Worm (Caenorhabditis elegans): ENCODE measurements around the gene vab-2.

Gene vab-2

DNA sequence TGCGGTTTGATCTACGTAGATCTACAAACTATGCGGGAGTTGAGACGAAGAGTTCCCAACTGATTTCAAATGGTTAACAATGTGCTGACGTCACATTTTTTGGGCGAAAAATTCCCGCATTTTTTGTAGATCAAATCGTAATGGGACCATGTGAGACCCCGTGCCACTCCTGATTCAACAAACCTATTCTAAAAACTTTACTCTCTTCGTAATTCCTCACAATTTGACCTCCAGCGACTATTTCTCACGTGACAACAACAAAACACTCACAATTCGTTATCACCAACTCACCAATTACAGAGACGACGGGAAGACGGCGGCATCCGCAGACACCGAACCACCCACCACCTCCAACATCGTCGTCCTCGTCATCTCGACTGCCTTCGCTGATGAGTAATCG, 22.9 kb downstream of the vab-2 start, which contains the start of gene siah-1:
TSS of gene siah-1 (plus strand) at position 301 of the 400 bp plus-strand sequence.
- TF ChIP-seq B0310.2 (tag; optimal IDR thresholded peaks at IDR 0.05) (no peak), ets-7 (tag; optimal IDR thresholded peaks at IDR 0.05) (no peak), hnd-1 (tag; optimal IDR thresholded peaks at IDR 0.05) (no peak), F13C5.2 (tag; optimal IDR thresholded peaks at IDR 0.05) (no peak), ama-1 (optimal IDR thresholded peaks at IDR 0.05) (no peak), pes-1 (GFP tag; IDR thresholded peaks at IDR 0.05) (no peak)

ce11 chrIV:3742426-3742839, 24.2 kb downstream of the vab-2 start:
- TF ChIP-seq F13C5.2 (tag; optimal IDR thresholded peaks at IDR 0.05) (peak; percentile 28), pes-1 (GFP tag; IDR thresholded peaks at IDR 0.05) (no peak), hmg-4 (GFP tag; optimal IDR thresholded peaks at IDR 0.05) (peak; percentile 73)

- TF ChIP-seq aly-1 (tag; optimal IDR thresholded peaks at IDR 0.05): no peak
- TF ChIP-seq ama-1 (optimal IDR thresholded peaks at IDR 0.05): no peak
- no peak for TF ChIP-seq ceh-36 (tag; optimal IDR thresholded peaks at IDR 0.05)
- no peak for TF ChIP-seq pes-1 (GFP tag; IDR thresholded peaks at IDR 0.05)
- TF ChIP-seq F13C5.2 (tag; optimal IDR thresholded peaks at IDR 0.05): no peak
- TF ChIP-seq ets-7 (tag; optimal IDR thresholded peaks at IDR 0.05): no peak
- no peak for TF ChIP-seq hmg-4 (GFP tag; optimal IDR thresholded peaks at IDR 0.05)
- TF ChIP-seq tra-4 (tag; optimal IDR thresholded peaks at IDR 0.05): no peak
- no peak for TF ChIP-seq hnd-1 (tag; optimal IDR thresholded peaks at IDR 0.05)
- TF ChIP-seq sea-1 (GFP tag; conservative IDR thresholded peaks at IDR 0.05): no peak
- TF ChIP-seq scrt-1 (GFP tag; IDR thresholded peaks at IDR 0.05): no peak
- no peak for TF ChIP-seq tbx-11 (GFP tag; IDR thresholded peaks at IDR 0.05)
- no peak for TF ChIP-seq ceh-13 (GFP tag; optimal IDR thresholded peaks at IDR 0.05)
Measured at ce11 chrIV:3741874-3742273, 24.8 kb downstream of the vab-2 start.

DNA sequence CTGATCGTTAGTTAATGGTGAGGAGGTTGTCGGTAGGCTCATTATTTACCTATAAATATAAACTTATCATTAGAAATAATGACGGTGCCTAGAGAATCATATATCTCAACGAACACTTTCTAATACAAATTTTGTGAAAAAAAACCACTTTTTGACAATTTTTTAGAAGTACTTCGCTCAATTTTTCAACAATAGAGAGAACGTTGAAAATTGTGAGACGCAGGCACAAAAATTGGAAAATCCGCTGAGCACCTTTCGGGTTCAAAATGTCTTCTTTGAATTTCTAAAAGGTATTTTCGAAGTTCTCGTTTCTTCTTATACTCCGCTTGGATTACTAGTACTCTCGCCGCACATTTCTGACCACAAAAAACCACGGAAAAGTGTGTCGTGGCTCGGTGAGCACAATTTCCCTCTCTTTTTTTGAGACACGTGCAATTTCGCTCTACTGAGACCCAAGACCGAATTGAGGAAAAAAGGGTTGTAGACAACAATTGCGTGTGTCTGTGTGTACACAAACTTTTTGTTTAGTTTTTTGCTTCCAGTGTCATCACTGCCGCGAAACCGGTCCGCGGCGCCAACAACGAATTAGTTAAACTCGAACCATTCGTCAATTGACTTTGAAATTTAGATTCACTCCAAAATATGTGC, 25.7 kb downstream of the vab-2 start, which contains the start of gene nape-1:
TSS of gene nape-1 (minus strand) at position 51 of the 648 bp plus-strand sequence.
- TF ChIP-seq hmg-4 (GFP tag; optimal IDR thresholded peaks at IDR 0.05): no peak
- TF ChIP-seq ama-1 (optimal IDR thresholded peaks at IDR 0.05): no peak
- TF ChIP-seq hmbx-1 (tag; optimal IDR thresholded peaks at IDR 0.05): no peak
- TF ChIP-seq ceh-36 (tag; optimal IDR thresholded peaks at IDR 0.05): no peak
- TF ChIP-seq ets-7 (tag; optimal IDR thresholded peaks at IDR 0.05): no peak
- TF ChIP-seq hnd-1 (tag; optimal IDR thresholded peaks at IDR 0.05): no peak
- TF ChIP-seq B0310.2 (tag; optimal IDR thresholded peaks at IDR 0.05): no peak
- no peak for TF ChIP-seq ceh-13 (GFP tag; optimal IDR thresholded peaks at IDR 0.05)
- no peak for TF ChIP-seq flt-1 (GFP tag; IDR thresholded peaks at IDR 0.05)
- TF ChIP-seq pes-1 (GFP tag; IDR thresholded peaks at IDR 0.05): no peak
- TF ChIP-seq sea-1 (GFP tag; conservative IDR thresholded peaks at IDR 0.05): no peak

ce11 chrIV:3738655-3739403, 27.8 kb downstream of the vab-2 start, which contains the start of gene nape-2:
nape-2 (minus strand) TSS chrIV:3738925.
- TF ChIP-seq ama-1 (optimal IDR thresholded peaks at IDR 0.05) (no peak), B0310.2 (tag; optimal IDR thresholded peaks at IDR 0.05) (no peak), hmbx-1 (tag; optimal IDR thresholded peaks at IDR 0.05) (no peak)

ce11 chrIV:3736244-3736643, 30.4 kb downstream of the vab-2 start:
- TF ChIP-seq sea-1 (GFP tag; conservative IDR thresholded peaks at IDR 0.05) (no peak), hmbx-1 (tag; optimal IDR thresholded peaks at IDR 0.05) (no peak), ets-7 (tag; optimal IDR thresholded peaks at IDR 0.05) (no peak), flt-1 (GFP tag; IDR thresholded peaks at IDR 0.05) (no peak), F13C5.2 (tag; optimal IDR thresholded peaks at IDR 0.05) (no peak), ceh-36 (tag; optimal IDR thresholded peaks at IDR 0.05) (no peak), B0310.2 (tag; optimal IDR thresholded peaks at IDR 0.05) (no peak), pes-1 (GFP tag; IDR thresholded peaks at IDR 0.05) (no peak), scrt-1 (GFP tag; IDR thresholded peaks at IDR 0.05) (no peak), tbx-11 (GFP tag; IDR thresholded peaks at IDR 0.05) (no peak), aly-1 (tag; optimal IDR thresholded peaks at IDR 0.05) (no peak), hmg-4 (GFP tag; optimal IDR thresholded peaks at IDR 0.05) (no peak), hnd-1 (tag; optimal IDR thresholded peaks at IDR 0.05) (no peak)

ce11 chrIV:3733287-3733686, 33.3 kb downstream of the vab-2 start:
- TF ChIP-seq scrt-1 (GFP tag; IDR thresholded peaks at IDR 0.05) (no peak), hmg-4 (GFP tag; optimal IDR thresholded peaks at IDR 0.05) (no peak), tra-4 (tag; optimal IDR thresholded peaks at IDR 0.05) (no peak), hnd-1 (tag; optimal IDR thresholded peaks at IDR 0.05) (no peak), ets-7 (tag; optimal IDR thresholded peaks at IDR 0.05) (no peak), tbx-11 (GFP tag; IDR thresholded peaks at IDR 0.05) (no peak), hmbx-1 (tag; optimal IDR thresholded peaks at IDR 0.05) (no peak), F13C5.2 (tag; optimal IDR thresholded peaks at IDR 0.05) (no peak), ceh-13 (GFP tag; optimal IDR thresholded peaks at IDR 0.05) (no peak), B0310.2 (tag; optimal IDR thresholded peaks at IDR 0.05) (no peak), flt-1 (GFP tag; IDR thresholded peaks at IDR 0.05) (no peak), aly-1 (tag; optimal IDR thresholded peaks at IDR 0.05) (no peak)

DNA sequence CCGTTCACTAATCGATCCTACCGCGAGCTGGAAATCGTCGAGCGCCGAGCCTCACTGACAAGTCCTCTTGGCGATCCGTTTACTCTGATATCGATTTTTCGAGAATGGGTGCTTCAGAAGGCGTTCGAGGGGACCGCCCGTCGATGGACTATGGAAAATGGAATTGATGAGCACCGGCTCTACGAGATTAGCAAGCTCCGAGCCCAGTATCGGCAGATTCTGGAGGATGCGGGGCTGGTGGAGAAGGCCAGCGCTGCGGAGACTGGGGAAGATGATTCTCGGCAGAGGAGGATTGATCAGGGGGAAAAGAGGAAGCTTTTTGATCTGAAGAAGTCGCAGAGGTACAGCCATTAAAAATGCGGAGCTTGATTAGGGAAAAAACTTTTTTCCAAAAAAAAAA, 35.2 kb downstream of the vab-2 start:
- TF ChIP-seq scrt-1 (GFP tag; IDR thresholded peaks at IDR 0.05) (no peak), F13C5.2 (tag; optimal IDR thresholded peaks at IDR 0.05) (no peak)
